Worm (Caenorhabditis elegans): ENCODE data around the gene imp-2.
A peak's percentile ranks its signal among the peaks of the same experiment; 100 is the strongest.
"Not testable (repeated sequence)": the region's sequence is repeated elsewhere in the genome, so short reads cannot be mapped to it uniquely, and the experiment has no call there.

imp-2 gene

ce11 chrIV:11118837-11119491 lies at the start of gene imp-2, which contains the start of gene enpl-1:
TSS of gene imp-2 (minus strand) at chrIV:11118887.
TSS of gene enpl-1 (plus strand) at chrIV:11119298.
- TF ChIP-seq ref-1 (GFP tag; conservative IDR thresholded peaks at IDR 0.05) (no peak), T22C8.4 (GFP tag; IDR thresholded peaks at IDR 0.05) (no peak), ztf-29 (GFP tag; IDR thresholded peaks at IDR 0.05) (peak; percentile 34; the same call in 1 of the 2 replicates), cog-1 (tag; optimal IDR thresholded peaks at IDR 0.05) (peak; percentile 90), med-1 (GFP tag; optimal IDR thresholded peaks at IDR 0.05; ENCODE audit: insufficient read depth) (no peak), ztf-23 (GFP tag; IDR thresholded peaks at IDR 0.05) (peak; percentile 49; the same call in 1 of the 2 replicates), tab-1 (GFP tag; IDR thresholded peaks at IDR 0.05) (0 out of 2 replicates have a peak, but pooled peaks have one; percentile 62), flt-1 (GFP tag; IDR thresholded peaks at IDR 0.05) (peak; percentile 72; the same call in 1 of the 2 replicates), klf-2 (GFP tag; conservative IDR thresholded peaks at IDR 0.05) (0 out of 2 replicates have a peak, but pooled peaks have one; percentile 26)

DNA sequence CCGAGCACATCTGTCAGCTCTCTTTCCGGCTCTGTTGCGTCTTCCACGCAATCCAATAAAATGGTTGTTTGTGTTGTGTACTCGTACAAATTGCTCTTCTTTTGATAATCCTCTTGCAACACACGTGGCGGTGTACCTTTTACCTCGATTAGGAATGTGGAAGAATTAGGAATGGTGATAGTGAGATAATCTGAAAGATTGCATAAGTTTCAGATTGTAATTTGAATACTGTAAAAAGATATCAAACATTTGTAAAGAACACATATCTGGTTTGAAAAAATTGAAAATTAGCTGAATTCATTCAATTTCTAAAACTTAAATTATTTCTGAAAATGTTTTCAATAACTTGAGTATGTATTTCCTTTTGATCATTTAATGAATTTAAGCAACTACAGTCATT lies 46.1 kb upstream of the imp-2 start, which contains the start of gene C08F8.6:
Gene C08F8.6, minus strand, starts transcription at position 101 of the 400 bp plus-strand sequence.
- no peak for TF ChIP-seq klf-2 (GFP tag; conservative IDR thresholded peaks at IDR 0.05)
- no peak for TF ChIP-seq ztf-29 (GFP tag; IDR thresholded peaks at IDR 0.05)
- no peak for TF ChIP-seq flt-1 (GFP tag; IDR thresholded peaks at IDR 0.05)
- TF ChIP-seq T22C8.4 (GFP tag; IDR thresholded peaks at IDR 0.05): no peak
- no peak for TF ChIP-seq med-1 (GFP tag; optimal IDR thresholded peaks at IDR 0.05; ENCODE audit: insufficient read depth)
- no peak for TF ChIP-seq ref-1 (GFP tag; conservative IDR thresholded peaks at IDR 0.05)
- TF ChIP-seq ztf-23 (GFP tag; IDR thresholded peaks at IDR 0.05): no peak
- no peak for TF ChIP-seq cog-1 (tag; optimal IDR thresholded peaks at IDR 0.05)
- TF ChIP-seq tab-1 (GFP tag; IDR thresholded peaks at IDR 0.05): no peak

DNA sequence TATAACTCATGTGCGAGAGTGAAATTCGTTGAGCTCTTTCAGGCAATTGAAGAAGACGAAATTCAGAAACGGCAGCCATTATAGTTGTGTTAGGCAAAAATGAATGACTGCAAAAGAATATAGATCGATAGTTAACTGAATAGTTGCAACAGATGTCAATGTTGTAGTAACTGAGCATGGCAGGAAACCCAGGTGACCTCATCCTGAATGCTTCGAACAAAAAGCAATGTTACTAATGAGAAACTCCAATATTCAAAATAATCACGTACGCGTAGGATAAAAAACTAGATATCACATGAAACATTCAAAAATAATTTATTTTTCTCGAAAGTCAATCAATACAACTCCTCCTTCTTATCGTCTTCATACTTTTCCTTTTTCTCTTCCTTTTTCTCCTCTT lies 43.8 kb upstream of the imp-2 start, which contains the start of gene fbxb-9:
Gene fbxb-9, minus strand, starts transcription at position 101 of the 400 bp plus-strand sequence.
- TF ChIP-seq tab-1 (GFP tag; IDR thresholded peaks at IDR 0.05) (no peak), ztf-23 (GFP tag; IDR thresholded peaks at IDR 0.05) (no peak), ztf-29 (GFP tag; IDR thresholded peaks at IDR 0.05) (no peak), T22C8.4 (GFP tag; IDR thresholded peaks at IDR 0.05) (no peak), med-1 (GFP tag; optimal IDR thresholded peaks at IDR 0.05; ENCODE audit: insufficient read depth) (no peak), flt-1 (GFP tag; IDR thresholded peaks at IDR 0.05) (no peak), ref-1 (GFP tag; conservative IDR thresholded peaks at IDR 0.05) (no peak)

DNA sequence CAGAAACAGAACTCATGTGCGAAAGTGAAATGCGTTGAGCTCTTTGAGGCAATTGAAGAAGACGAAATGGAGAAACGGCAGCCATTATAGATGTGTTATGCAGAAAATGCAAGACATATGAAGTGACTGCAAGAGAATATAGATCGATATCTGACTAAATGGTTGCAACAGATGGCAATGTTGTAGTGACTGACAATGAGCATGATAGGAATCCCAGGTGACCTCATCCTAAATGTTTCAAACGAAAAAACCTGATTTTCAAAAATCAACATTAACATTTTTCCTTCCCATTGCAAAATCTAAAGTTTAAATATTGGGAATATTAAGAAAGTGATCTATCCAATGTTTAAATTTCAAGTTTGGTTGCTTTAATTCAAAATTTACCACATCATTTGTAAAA lies 42.0 kb upstream of the imp-2 start, which contains the start of gene C08F8.15:
Gene C08F8.15, minus strand, starts transcription at position 101 of the 400 bp plus-strand sequence.
- TF ChIP-seq ref-1 (GFP tag; conservative IDR thresholded peaks at IDR 0.05) (no peak), flt-1 (GFP tag; IDR thresholded peaks at IDR 0.05) (no peak), ztf-29 (GFP tag; IDR thresholded peaks at IDR 0.05) (no peak)

DNA sequence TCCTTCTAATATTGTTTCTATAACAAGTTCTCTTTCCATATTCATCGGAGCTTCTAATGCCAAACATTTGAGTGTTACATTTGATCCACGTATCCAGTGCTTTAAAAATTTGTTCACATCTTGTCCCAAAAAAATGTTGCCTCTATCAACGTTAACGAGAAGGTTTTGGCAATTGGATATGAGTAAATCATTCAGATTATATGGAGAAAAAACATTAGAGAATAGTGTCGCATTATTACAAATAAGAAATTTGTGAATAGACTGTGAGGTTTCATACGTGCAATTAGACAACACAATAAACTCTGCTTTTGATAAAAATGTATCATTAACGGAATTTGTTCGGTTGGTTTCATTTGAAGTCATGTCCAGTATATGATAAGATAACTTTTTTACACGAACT lies 41.2 kb upstream of the imp-2 start, which contains the start of gene mboa-4:
Gene mboa-4, minus strand, starts transcription at position 101 of the 400 bp plus-strand sequence.
- no peak for TF ChIP-seq tab-1 (GFP tag; IDR thresholded peaks at IDR 0.05)
- no peak for TF ChIP-seq ztf-23 (GFP tag; IDR thresholded peaks at IDR 0.05)
- no peak for TF ChIP-seq med-1 (GFP tag; optimal IDR thresholded peaks at IDR 0.05; ENCODE audit: insufficient read depth)
- TF ChIP-seq cog-1 (tag; optimal IDR thresholded peaks at IDR 0.05): no peak
- TF ChIP-seq ref-1 (GFP tag; conservative IDR thresholded peaks at IDR 0.05): no peak
- TF ChIP-seq ztf-29 (GFP tag; IDR thresholded peaks at IDR 0.05): no peak
- no peak for TF ChIP-seq flt-1 (GFP tag; IDR thresholded peaks at IDR 0.05)
- no peak for TF ChIP-seq klf-2 (GFP tag; conservative IDR thresholded peaks at IDR 0.05)
- TF ChIP-seq T22C8.4 (GFP tag; IDR thresholded peaks at IDR 0.05): no peak

DNA sequence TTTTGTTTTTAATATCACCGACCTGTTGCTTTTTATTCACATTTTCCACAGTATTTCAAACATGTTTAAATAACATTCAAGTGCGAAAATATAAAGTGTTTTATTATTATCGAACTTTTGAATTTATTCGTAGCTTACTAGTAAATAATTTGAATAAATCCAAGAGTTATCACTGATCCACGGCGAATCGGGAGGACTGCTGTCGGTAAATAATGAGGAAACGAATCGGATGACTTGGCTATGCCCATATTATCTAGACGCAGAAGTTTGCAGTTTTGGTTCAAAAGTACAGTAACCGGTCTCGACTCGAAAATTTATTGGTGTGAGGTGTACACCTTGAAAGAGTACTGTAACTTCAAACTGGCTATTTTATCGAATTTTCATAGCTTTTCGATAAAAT lies 37.8 kb upstream of the imp-2 start:
- TF ChIP-seq cog-1 (tag; optimal IDR thresholded peaks at IDR 0.05) (no peak), tab-1 (GFP tag; IDR thresholded peaks at IDR 0.05) (no peak), ref-1 (GFP tag; conservative IDR thresholded peaks at IDR 0.05) (no peak), klf-2 (GFP tag; conservative IDR thresholded peaks at IDR 0.05) (no peak), ztf-23 (GFP tag; IDR thresholded peaks at IDR 0.05) (no peak), T22C8.4 (GFP tag; IDR thresholded peaks at IDR 0.05) (no peak), med-1 (GFP tag; optimal IDR thresholded peaks at IDR 0.05; ENCODE audit: insufficient read depth) (no peak), flt-1 (GFP tag; IDR thresholded peaks at IDR 0.05) (no peak), ztf-29 (GFP tag; IDR thresholded peaks at IDR 0.05) (no peak)

ce11 chrIV:11154425-11155114 lies 35.9 kb upstream of the imp-2 start, which contains the start of gene C08F8.3:
TSS of gene C08F8.3 (plus strand) at chrIV:11155044.
- TF ChIP-seq tab-1 (GFP tag; IDR thresholded peaks at IDR 0.05); cog-1 (tag; optimal IDR thresholded peaks at IDR 0.05); ztf-29 (GFP tag; IDR thresholded peaks at IDR 0.05): not testable (repeated sequence)

DNA sequence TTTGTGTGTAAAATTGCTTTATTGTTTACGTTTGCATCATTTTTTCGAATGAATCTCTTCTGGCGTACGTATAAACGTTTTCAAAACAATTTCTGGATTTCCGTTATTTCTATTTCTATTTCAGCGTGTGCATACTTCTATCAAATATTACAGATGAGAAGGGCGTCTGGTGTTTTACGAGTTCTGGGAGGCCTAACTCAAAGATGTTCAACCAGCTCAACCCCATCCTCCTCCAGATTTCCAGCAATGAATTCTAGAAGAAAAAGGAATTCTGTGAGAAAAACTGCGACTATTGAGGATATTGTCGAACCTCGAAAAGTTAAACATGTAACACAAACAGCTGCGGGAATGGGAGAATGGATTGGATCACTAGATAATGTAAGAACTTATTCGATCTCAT lies 32.2 kb upstream of the imp-2 start, which contains the start of gene C08F8.2:
Gene C08F8.2, plus strand, starts transcription at position 154 of the 400 bp plus-strand sequence.
- TF ChIP-seq flt-1 (GFP tag; IDR thresholded peaks at IDR 0.05) (no peak), klf-2 (GFP tag; conservative IDR thresholded peaks at IDR 0.05) (no peak), ztf-23 (GFP tag; IDR thresholded peaks at IDR 0.05) (no peak), T22C8.4 (GFP tag; IDR thresholded peaks at IDR 0.05) (no peak), ztf-29 (GFP tag; IDR thresholded peaks at IDR 0.05) (no peak), med-1 (GFP tag; optimal IDR thresholded peaks at IDR 0.05; ENCODE audit: insufficient read depth) (no peak), ref-1 (GFP tag; conservative IDR thresholded peaks at IDR 0.05) (no peak), cog-1 (tag; optimal IDR thresholded peaks at IDR 0.05) (no peak)

- peak; percentile 68 for TF ChIP-seq ztf-23 (GFP tag; IDR thresholded peaks at IDR 0.05)
- TF ChIP-seq flt-1 (GFP tag; IDR thresholded peaks at IDR 0.05): 0 out of 2 replicates have a peak, but pooled peaks have one; percentile 39
- no peak for TF ChIP-seq cog-1 (tag; optimal IDR thresholded peaks at IDR 0.05)
- no peak for TF ChIP-seq T22C8.4 (GFP tag; IDR thresholded peaks at IDR 0.05)
- TF ChIP-seq ref-1 (GFP tag; conservative IDR thresholded peaks at IDR 0.05): no peak
- TF ChIP-seq tab-1 (GFP tag; IDR thresholded peaks at IDR 0.05): no peak
These were observed 30.9 kb upstream of the imp-2 start, which contains the start of the genes F01G4.6 and pfd-1 for ce11 chrIV:11149454-11150163. TSS of gene F01G4.6 (minus strand) at chrIV:11149504. TSS of gene pfd-1 (plus strand) at chrIV:11150113.
